Worm (Caenorhabditis elegans): ENCODE measurements around the gene ham-2.

Gene ham-2

ce11 chrX:4521837-4522816 is 32.4 kb upstream of the ham-2 start, which contains the start of gene C07A12.7:
TSS of gene C07A12.7 (minus strand) at chrX:4522144.
- peak in 1 of 2 experiments; percentile 19 for TF ChIP-seq mdl-1 (tag; optimal IDR thresholded peaks at IDR 0.05)
- TF ChIP-seq ztf-4 (tag; optimal IDR thresholded peaks at IDR 0.05), result no peak
- peak; percentile 90 for TF ChIP-seq nhr-85 (tag)
- TF ChIP-seq skn-1 (tag; optimal IDR thresholded peaks at IDR 0.05), result peak; percentile 54
- TF ChIP-seq mep-1 (tag; optimal IDR thresholded peaks at IDR 0.05), result peak; percentile 26
- TF ChIP-seq lin-14 (GFP tag; optimal IDR thresholded peaks at IDR 0.05), result peak; percentile 50
- TF ChIP-seq F16B12.6 (tag; optimal IDR thresholded peaks at IDR 0.05), result no peak
- TF ChIP-seq nhr-19 (GFP tag; conservative IDR thresholded peaks at IDR 0.05), result no peak
- peak; percentile 61 for TF ChIP-seq zip-4 (GFP tag; optimal IDR thresholded peaks at IDR 0.05)
- no peak for TF ChIP-seq fkh-4 (tag; optimal IDR thresholded peaks at IDR 0.05; ENCODE audit: borderline replicate concordance)
- TF ChIP-seq tbx-2 (tag; optimal IDR thresholded peaks at IDR 0.05), result no peak
- no peak for TF ChIP-seq nhr-76 (tag; optimal IDR thresholded peaks at IDR 0.05)
- TF ChIP-seq nhr-47 (tag; optimal IDR thresholded peaks at IDR 0.05), result peak; percentile 43
- TF ChIP-seq C16A3.4 (tag; optimal IDR thresholded peaks at IDR 0.05), result no peak
- TF ChIP-seq unc-30 (tag; optimal IDR thresholded peaks at IDR 0.05), result no peak
- no peak for TF ChIP-seq isw-1 (GFP tag; IDR thresholded peaks at IDR 0.05)
- peak; percentile 31 for TF ChIP-seq swsn-7 (tag; optimal IDR thresholded peaks at IDR 0.05)
- peak; percentile 3 for TF ChIP-seq rnt-1 (tag; optimal IDR thresholded peaks at IDR 0.05)
- peak; percentile 30 for TF ChIP-seq nhr-90 (tag; optimal IDR thresholded peaks at IDR 0.05; ENCODE audit: poor library complexity)
- TF ChIP-seq nhr-20 (tag; optimal IDR thresholded peaks at IDR 0.05), result peak; percentile 28
- peak; percentile 38 for TF ChIP-seq snu-23 (GFP tag; optimal IDR thresholded peaks at IDR 0.05)
- peak in 2 of 6 experiments; percentile 19 to 61 for TF ChIP-seq elt-3 (tag; optimal IDR thresholded peaks at IDR 0.05)
- TF ChIP-seq lsy-2 (tag; optimal IDR thresholded peaks at IDR 0.05), result peak in 1 of 2 experiments; percentile 1
- peak; percentile 83 for TF ChIP-seq blmp-1 (tag; optimal IDR thresholded peaks at IDR 0.05)
- TF ChIP-seq xbp-1 (tag; optimal IDR thresholded peaks at IDR 0.05), result peak; percentile 86
- no peak for TF ChIP-seq pax-3 (tag; optimal IDR thresholded peaks at IDR 0.05)
- peak; percentile 19 for TF ChIP-seq fkh-8 (tag; optimal IDR thresholded peaks at IDR 0.05)
- peak; percentile 44 for TF ChIP-seq nhr-71 (tag; optimal IDR thresholded peaks at IDR 0.05)
- TF ChIP-seq sox-4 (tag; optimal IDR thresholded peaks at IDR 0.05), result no peak

- no peak for TF ChIP-seq unc-130 (tag; optimal IDR thresholded peaks at IDR 0.05)
- TF ChIP-seq mdl-1 (tag; optimal IDR thresholded peaks at IDR 0.05), result no peak
- no peak for TF ChIP-seq blmp-1 (tag; optimal IDR thresholded peaks at IDR 0.05)
- no peak for TF ChIP-seq ceh-90 (tag; optimal IDR thresholded peaks at IDR 0.05)
- TF ChIP-seq nhr-71 (tag; optimal IDR thresholded peaks at IDR 0.05), result no peak
- no peak for TF ChIP-seq C04F5.9 (tag; optimal IDR thresholded peaks at IDR 0.05)
- no peak for TF ChIP-seq alr-1 (tag; optimal IDR thresholded peaks at IDR 0.05; ENCODE audit: borderline replicate concordance)
- no peak for TF ChIP-seq fkh-4 (tag; optimal IDR thresholded peaks at IDR 0.05; ENCODE audit: borderline replicate concordance)
- no peak for TF ChIP-seq egl-13 (tag; optimal IDR thresholded peaks at IDR 0.05)
- no peak for TF ChIP-seq rnt-1 (tag; optimal IDR thresholded peaks at IDR 0.05)
- no peak for TF ChIP-seq sup-37 (GFP tag; optimal IDR thresholded peaks at IDR 0.05)
- TF ChIP-seq sptf-1 (tag; optimal IDR thresholded peaks at IDR 0.05), result no peak
These were observed 31.2 kb upstream of the ham-2 start for ce11 chrX:4523315-4523714.

ce11 chrX:4523887-4524350 is 30.6 kb upstream of the ham-2 start, which contains the start of gene pdi-2:
TSS of gene pdi-2 (plus strand) at chrX:4524155.
- peak; percentile 44 for TF ChIP-seq unc-86 (tag; optimal IDR thresholded peaks at IDR 0.05)
- peak; percentile 51 for TF ChIP-seq ceh-8 (GFP tag; optimal IDR thresholded peaks at IDR 0.05)
- no peak for TF ChIP-seq tlp-1 (tag; optimal IDR thresholded peaks at IDR 0.05)
- peak in 4 of 6 experiments; percentile 4 to 75 (median 46) for TF ChIP-seq elt-3 (tag; optimal IDR thresholded peaks at IDR 0.05)
- peak; percentile 61 for TF ChIP-seq nhr-77 (tag; optimal IDR thresholded peaks at IDR 0.05)
- peak; percentile 53 for TF ChIP-seq fkh-10 (GFP tag; optimal IDR thresholded peaks at IDR 0.05)
- peak; percentile 92 for TF ChIP-seq grh-1 (GFP tag; IDR thresholded peaks at IDR 0.05)
- peak; percentile 61 for TF ChIP-seq snu-23 (GFP tag; optimal IDR thresholded peaks at IDR 0.05)
- no peak for TF ChIP-seq zag-1 (tag; optimal IDR thresholded peaks at IDR 0.05)
- peak; percentile 69 for TF ChIP-seq ama-1 (optimal IDR thresholded peaks at IDR 0.05)
- peak; percentile 72 for TF ChIP-seq fkh-8 (tag; optimal IDR thresholded peaks at IDR 0.05)
- no peak for TF ChIP-seq hlh-4 (tag; optimal IDR thresholded peaks at IDR 0.05)
- peak; percentile 62 for TF ChIP-seq rnt-1 (tag; optimal IDR thresholded peaks at IDR 0.05)
- no peak for TF ChIP-seq nhr-12 (tag; optimal IDR thresholded peaks at IDR 0.05)
- no peak for TF ChIP-seq ceh-90 (tag; optimal IDR thresholded peaks at IDR 0.05)
- peak; percentile 61 for TF ChIP-seq aha-1 (tag; optimal IDR thresholded peaks at IDR 0.05)
- peak; percentile 20 for TF ChIP-seq egl-13 (tag; optimal IDR thresholded peaks at IDR 0.05)
- TF ChIP-seq lin-15B (tag; optimal IDR thresholded peaks at IDR 0.05), result peak; percentile 8
